Fruit fly (Drosophila melanogaster) whole organism, embryonic: ENCODE data around the gene Nup37.

Experiments used
- Aef1 ChIP-seq: fragments of 200-800 bp; sonication (Bioruptor generic); IDR thresholded peaks from 3 replicates; pipeline ENCODE4 v1.3.6; 2022; ENCODE audit warnings: missing biosample characterization, missing genetic modification characterization
- CG12104 ChIP-seq: fragments of 200-800 bp; sonication (Bioruptor generic); optimal IDR thresholded peaks from 3 replicates; lab custom pipeline; 2016; ENCODE audit warnings: missing biosample characterization, missing genetic modification characterization
- CG3281 ChIP-seq: fragments of 200-800 bp; sonication (Bioruptor generic); optimal IDR thresholded peaks from 3 replicates; lab custom pipeline; 2017; ENCODE audit warnings: missing biosample characterization, mild to moderate bottlenecking, missing genetic modification characterization
- CG5953 ChIP-seq: fragments of 200-800 bp; sonication (Bioruptor generic); IDR thresholded peaks from 2 replicates; pipeline ENCODE4 v1.3.6; 2022; ENCODE audit warnings: missing biosample characterization, missing genetic modification characterization
- CG7745 ChIP-seq: fragments of 200-800 bp; sonication (Bioruptor generic); optimal IDR thresholded peaks from 2 replicates; lab custom pipeline; 2018; ENCODE audit warnings: missing biosample characterization, mild to moderate bottlenecking, missing genetic modification characterization, moderate library complexity
- caup ChIP-seq: fragments of 200-800 bp; sonication (Bioruptor generic); optimal IDR thresholded peaks from 3 replicates; lab custom pipeline; 2017; ENCODE audit warnings: missing biosample characterization, mild to moderate bottlenecking, missing genetic modification characterization, moderate library complexity; ENCODE audit not compliant: severe bottlenecking
- fd96Cb ChIP-seq: fragments of 200-800 bp; sonication (Bioruptor generic); optimal IDR thresholded peaks from 2 replicates; lab custom pipeline; 2018; ENCODE audit warnings: missing biosample characterization, mild to moderate bottlenecking, missing genetic modification characterization, moderate library complexity
- pb ChIP-seq: fragments of 200-800 bp; sonication (Bioruptor generic); optimal IDR thresholded peaks from 3 replicates; lab custom pipeline; 2016; ENCODE audit warnings: missing biosample characterization, missing genetic modification characterization

DNA sequence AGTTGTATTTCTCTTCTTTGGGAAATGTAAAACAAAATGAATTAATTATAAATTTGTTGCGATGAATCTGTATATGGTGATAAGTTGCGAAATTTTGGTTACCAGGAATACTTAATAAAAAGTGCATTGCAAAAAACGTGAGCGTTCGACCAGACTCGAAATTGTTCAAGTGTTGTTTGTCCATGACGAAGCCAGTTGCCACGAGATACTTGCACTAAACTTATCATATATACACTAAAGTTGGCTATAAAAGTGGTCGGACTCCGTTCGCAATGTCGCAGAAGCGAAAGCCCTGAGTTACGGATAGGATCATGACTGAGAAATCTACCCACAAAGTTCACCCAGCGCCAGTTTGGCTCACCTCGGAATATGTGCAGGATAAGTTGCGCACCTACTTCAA is 26.1 kb downstream of the Nup37 start, which contains the start of gene CG11878:
- TF ChIP-seq CG5953 (GFP tag; lab: Robert Waterston, UW) (no peak), caup (GFP tag; lab: Kevin White, UChicago) (no peak), pb (no peak), Aef1 (GFP tag; lab: Robert Waterston, UW) (no peak), CG7745 (tag; lab: Kevin White, UChicago) (no peak), fd96Cb (tag; lab: Kevin White, UChicago) (no peak), CG12104 (GFP tag; lab: Kevin White, UChicago) (no peak), CG3281 (GFP tag; lab: Kevin White, UChicago) (no peak)
